Fruit fly (Drosophila melanogaster): ENCODE measurements around the gene Hsp67Bc.

DNA sequence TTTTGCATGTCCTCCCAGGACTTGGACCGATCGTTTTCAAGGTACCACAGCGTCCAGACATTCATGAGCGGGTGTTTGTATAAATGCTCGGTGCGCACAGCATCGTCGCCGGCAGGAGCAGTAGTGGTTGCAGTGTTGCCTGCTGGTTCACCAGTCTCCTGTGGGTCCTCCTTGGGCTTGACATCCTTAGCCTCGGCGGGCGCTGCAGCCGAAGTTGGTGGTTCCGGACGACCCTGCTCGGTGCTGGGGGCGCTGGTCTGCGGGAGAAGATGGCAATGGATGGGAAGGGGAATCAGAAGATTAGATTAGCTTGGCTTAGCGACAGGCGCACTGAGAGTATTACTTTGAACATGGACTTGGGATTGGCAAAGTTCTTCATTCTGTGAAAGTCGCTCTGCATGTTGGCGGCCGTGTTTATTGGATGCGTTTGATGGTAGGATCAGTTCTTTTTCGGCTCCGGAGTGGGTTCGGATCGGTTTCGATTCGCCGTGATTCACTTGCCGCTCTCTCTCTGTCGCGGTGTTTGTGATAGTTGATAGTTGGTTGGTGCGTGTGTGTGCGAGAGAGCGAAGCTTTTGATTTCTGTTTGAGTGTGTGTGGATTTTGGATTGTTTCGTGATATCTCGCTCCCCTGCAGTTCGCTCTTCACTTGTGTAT lies 28.5 kb upstream of the Hsp67Bc start:
- TF ChIP-seq CG8944 (GFP tag; optimal IDR thresholded peaks at IDR 0.05) (no peak), stwl (tag; optimal IDR thresholded peaks at IDR 0.05) (no peak), CG4854 (GFP tag; optimal IDR thresholded peaks at IDR 0.05) (no peak)

Data from whole organism, embryonic.